Worm (Caenorhabditis elegans): Measurements from ENCODE around the gene M28.10.

The M28.10 gene

ce11 chrII:10662698-10663097 lies 15.4 kb downstream of the M28.10 start, which contains the start of gene D2089.8:
Gene D2089.8 (minus strand): TSS chrII:10662781.
- peak; percentile 88 for TF ChIP-seq lin-38 (GFP tag; IDR thresholded peaks at IDR 0.05)
- TF ChIP-seq F26F4.8 (GFP tag; conservative IDR thresholded peaks at IDR 0.05) = no peak
- no peak for TF ChIP-seq unc-39 (tag; optimal IDR thresholded peaks at IDR 0.05)
- no peak for TF ChIP-seq zip-2 (tag; optimal IDR thresholded peaks at IDR 0.05)

ce11 chrII:10665031-10665430 lies 17.7 kb downstream of the M28.10 start, which contains the start of gene D2089.3:
Gene D2089.3 (minus strand): TSS chrII:10665131.
- TF ChIP-seq nhr-10 (tag; optimal IDR thresholded peaks at IDR 0.05) (no peak), ztf-7 (tag; optimal IDR thresholded peaks at IDR 0.05) (no peak), lsy-2 (tag; optimal IDR thresholded peaks at IDR 0.05) (no peak), lin-29 (GFP tag; IDR thresholded peaks at IDR 0.05) (no peak), ces-1 (GFP tag; optimal IDR thresholded peaks at IDR 0.05) (no peak), aha-1 (tag) (peak; percentile 66), lin-1 (GFP tag; IDR thresholded peaks at IDR 0.05) (no peak), fos-1 (tag; optimal IDR thresholded peaks at IDR 0.05) (no peak)

ce11 chrII:10675302-10675701 lies 28.0 kb downstream of the M28.10 start, which contains the start of gene ptb-1:
Gene ptb-1 (plus strand): TSS chrII:10675602.
- no peak for TF ChIP-seq pqm-1 (tag; optimal IDR thresholded peaks at IDR 0.05)
- TF ChIP-seq spr-3 (GFP tag; optimal IDR thresholded peaks at IDR 0.05) = no peak
- TF ChIP-seq egl-43 (GFP tag; IDR thresholded peaks at IDR 0.05) = no peak
- TF ChIP-seq fos-1 (tag; optimal IDR thresholded peaks at IDR 0.05) = no peak
- TF ChIP-seq mxl-2 (GFP tag; conservative IDR thresholded peaks at IDR 0.05) = no peak
- no peak for TF ChIP-seq spr-1 (tag; optimal IDR thresholded peaks at IDR 0.05)
- TF ChIP-seq sdz-12 (GFP tag; optimal IDR thresholded peaks at IDR 0.05) = no peak
- TF ChIP-seq tag-97 (GFP tag; IDR thresholded peaks at IDR 0.05) = no peak
- no peak for TF ChIP-seq snpc-1.2 (GFP tag; IDR thresholded peaks at IDR 0.05)
- no peak for TF ChIP-seq nhr-41 (GFP tag; IDR thresholded peaks at IDR 0.05)
- no peak for TF ChIP-seq lin-1 (GFP tag; IDR thresholded peaks at IDR 0.05)
- TF ChIP-seq duxl-1 (tag; optimal IDR thresholded peaks at IDR 0.05; ENCODE audit: poor library complexity) = no peak
- TF ChIP-seq gei-8 (GFP tag; optimal IDR thresholded peaks at IDR 0.05) = no peak
- no peak for TF ChIP-seq ceh-62 (tag; optimal IDR thresholded peaks at IDR 0.05)
- no peak for TF ChIP-seq daf-8 (GFP tag; IDR thresholded peaks at IDR 0.05)
- no peak for TF ChIP-seq arid-1 (GFP tag; conservative IDR thresholded peaks at IDR 0.05)
- TF ChIP-seq ZK337.2 (GFP tag; IDR thresholded peaks at IDR 0.05) = no peak
- no peak for TF ChIP-seq zag-1 (tag; optimal IDR thresholded peaks at IDR 0.05)

- TF ChIP-seq mxl-3 (GFP tag; optimal IDR thresholded peaks at IDR 0.05) (no peak), ceh-82 (tag; optimal IDR thresholded peaks at IDR 0.05) (no peak), hlh-11 (tag; optimal IDR thresholded peaks at IDR 0.05) (no peak), R02D3.7 (tag; optimal IDR thresholded peaks at IDR 0.05) (no peak), lin-38 (GFP tag; IDR thresholded peaks at IDR 0.05) (no peak), set-16 (GFP tag; IDR thresholded peaks at IDR 0.05) (no peak), T26A8.4 (GFP tag; IDR thresholded peaks at IDR 0.05) (no peak), ZK546.5 (tag; optimal IDR thresholded peaks at IDR 0.05) (no peak), ceh-62 (tag; optimal IDR thresholded peaks at IDR 0.05) (no peak), F44E2.7 (GFP tag; IDR thresholded peaks at IDR 0.05) (no peak), mxl-2 (GFP tag; conservative IDR thresholded peaks at IDR 0.05) (no peak), lim-7 (GFP tag; IDR thresholded peaks at IDR 0.05) (no peak), aly-2 (tag; optimal IDR thresholded peaks at IDR 0.05) (no peak), ztf-11 (tag; optimal IDR thresholded peaks at IDR 0.05) (no peak), ceh-32 (tag; optimal IDR thresholded peaks at IDR 0.05; ENCODE audit: poor library complexity) (no peak), nhr-111 (GFP tag; optimal IDR thresholded peaks at IDR 0.05) (no peak), zip-11 (GFP tag; IDR thresholded peaks at IDR 0.05) (no peak)
Observed at ce11 chrII:10680130-10680529, 32.8 kb downstream of the M28.10 start.
